Worm (Caenorhabditis elegans): Measurements from ENCODE around the gene ptr-4.

Gene ptr-4

ce11 chrX:6075209-6075608 is 9.4 kb upstream of the ptr-4 start, which contains the start of gene lgc-58:
TSS of gene lgc-58 (plus strand) at chrX:6075509.
- no peak for TF ChIP-seq F39B2.1 (GFP tag; IDR thresholded peaks at IDR 0.05)
- TF ChIP-seq ztf-22 (GFP tag; optimal IDR thresholded peaks at IDR 0.05): no peak
- no peak for TF ChIP-seq F57C9.4 (tag; optimal IDR thresholded peaks at IDR 0.05)
- TF ChIP-seq pbrm-1 (GFP tag; IDR thresholded peaks at IDR 0.05): no peak
- no peak for TF ChIP-seq lin-26 (GFP tag; IDR thresholded peaks at IDR 0.05)

- no peak for TF ChIP-seq zfh-2 (GFP tag; conservative IDR thresholded peaks at IDR 0.05)
- no peak for TF ChIP-seq ztf-6 (GFP tag; IDR thresholded peaks at IDR 0.05)
- no peak for TF ChIP-seq Y53F4B.3 (GFP tag; IDR thresholded peaks at IDR 0.05)
These were observed 832 bp upstream of the ptr-4 start for ce11 chrX:6066618-6067017.

DNA sequence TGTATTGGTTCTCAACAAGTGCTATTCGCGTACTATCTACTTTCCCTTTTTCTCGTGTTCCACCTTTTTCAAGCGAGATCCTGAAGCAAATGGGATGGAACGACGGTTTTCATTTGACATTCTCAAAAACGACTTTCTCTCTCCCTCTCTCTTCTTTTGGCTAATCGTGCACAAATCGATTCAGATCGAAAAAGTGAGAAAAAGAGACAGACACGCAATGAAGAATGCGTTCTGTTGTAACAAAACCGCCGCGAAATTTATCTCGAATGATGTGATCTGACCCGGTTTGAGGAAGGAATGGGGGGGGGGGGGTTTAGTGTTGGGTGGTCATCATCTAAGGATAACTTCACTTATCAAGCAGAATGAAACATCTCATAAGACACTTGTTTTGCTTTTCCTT is 1.4 kb downstream of the ptr-4 start:
- TF ChIP-seq snpc-1.1 (tag; optimal IDR thresholded peaks at IDR 0.05; ENCODE audit: insufficient read depth) (no peak), pha-4 (tag; optimal IDR thresholded peaks at IDR 0.05) (no peak), dpl-1 (GFP tag; optimal IDR thresholded peaks at IDR 0.05) (no peak), cebp-1 (GFP tag; IDR thresholded peaks at IDR 0.05) (no peak), cebp-1 (tag; optimal IDR thresholded peaks at IDR 0.05) (no peak), ztf-25 (GFP tag; IDR thresholded peaks at IDR 0.05) (no peak), aptf-3 (GFP tag; IDR thresholded peaks at IDR 0.05) (no peak), lsy-27 (tag; optimal IDR thresholded peaks at IDR 0.05; ENCODE audit: borderline replicate concordance, insufficient read depth) (no peak), hlh-12 (tag; optimal IDR thresholded peaks at IDR 0.05) (no peak), zfh-2 (GFP tag; conservative IDR thresholded peaks at IDR 0.05) (no peak), B0019.2 (GFP tag; conservative IDR thresholded peaks at IDR 0.05) (no peak), mcd-1 (GFP tag; IDR thresholded peaks at IDR 0.05) (no peak), unc-130 (GFP tag; optimal IDR thresholded peaks at IDR 0.05) (no peak)

ce11 chrX:6059163-6059782 is 6.5 kb downstream of the ptr-4 start:
- TF ChIP-seq madf-10 (tag; optimal IDR thresholded peaks at IDR 0.05): peak; percentile 7
- peak; percentile 82 for TF ChIP-seq nhr-80 (tag; optimal IDR thresholded peaks at IDR 0.05)
- TF ChIP-seq egl-44 (GFP tag; IDR thresholded peaks at IDR 0.05): no peak
- TF ChIP-seq pbrm-1 (GFP tag; IDR thresholded peaks at IDR 0.05): no peak

- TF ChIP-seq nhr-90 (tag; optimal IDR thresholded peaks at IDR 0.05) (peak; percentile 35), egl-44 (GFP tag; IDR thresholded peaks at IDR 0.05) (no peak), gei-17 (GFP tag; optimal IDR thresholded peaks at IDR 0.05) (no peak), Y53F4B.3 (GFP tag; IDR thresholded peaks at IDR 0.05) (no peak), ets-4 (GFP tag; optimal IDR thresholded peaks at IDR 0.05) (no peak), hmg-1.2 (GFP tag; IDR thresholded peaks at IDR 0.05) (peak; percentile 35; the same call in 1 of the 2 replicates), B0035.1 (tag; optimal IDR thresholded peaks at IDR 0.05) (no peak), madf-10 (tag; optimal IDR thresholded peaks at IDR 0.05) (peak; percentile 5), dox-1 (GFP tag; IDR thresholded peaks at IDR 0.05) (0 out of 2 replicates have a peak, but pooled peaks have one; percentile 53), nhr-80 (tag; optimal IDR thresholded peaks at IDR 0.05) (peak; percentile 95), ZK185.1 (tag; optimal IDR thresholded peaks at IDR 0.05; ENCODE audit: poor library complexity, severe bottlenecking) (peak; percentile 4), F57C9.4 (tag; optimal IDR thresholded peaks at IDR 0.05) (no peak), bed-2 (GFP tag; IDR thresholded peaks at IDR 0.05) (no peak), cebp-1 (GFP tag; IDR thresholded peaks at IDR 0.05) (no peak), cebp-1 (tag; optimal IDR thresholded peaks at IDR 0.05) (peak; percentile 46), zfh-2 (GFP tag; conservative IDR thresholded peaks at IDR 0.05) (peak; percentile 34; the same call in 1 of the 2 replicates), let-607 (tag; optimal IDR thresholded peaks at IDR 0.05) (peak; percentile 16 to 34), attf-5 (GFP tag; optimal IDR thresholded peaks at IDR 0.05) (no peak)
These were observed 8.0 kb downstream of the ptr-4 start, which contains the start of gene gln-1 for ce11 chrX:6057580-6058305. TSS of gene gln-1 (plus strand) at chrX:6058255.

All from whole organism, young adult.